Fruit fly (Drosophila melanogaster) whole organism, wandering third instar larva: ENCODE measurements around the gene CG31075.

Source experiments
- CrebA ChIP-seq: fragments of 200-800 bp; sonication (Bioruptor generic); optimal IDR thresholded peaks from 2 replicates; lab custom pipeline; 2016; ENCODE audit warnings: missing biosample characterization, mild to moderate bottlenecking, missing genetic modification characterization, borderline replicate concordance
- Dif ChIP-seq: fragments of 200-275, 200-300 bp; sonication (Bioruptor generic); optimal IDR thresholded peaks from 2 replicates; lab custom pipeline; 2018; ENCODE audit warnings: missing biosample characterization, missing genetic modification characterization; ENCODE audit not compliant: partially characterized antibody
- Hr83 ChIP-seq: fragments of 200-300 bp; sonication (Bioruptor generic); optimal IDR thresholded peaks from 2 replicates; lab custom pipeline; 2016; ENCODE audit warnings: missing biosample characterization, mild to moderate bottlenecking, missing genetic modification characterization, moderate library complexity; ENCODE audit not compliant: poor library complexity, severe bottlenecking
- Vsx2 ChIP-seq: fragments of 200-300, 225-300 bp; sonication (Bioruptor generic); optimal IDR thresholded peaks from 2 replicates; lab custom pipeline; 2018; ENCODE audit warnings: missing biosample characterization, missing genetic modification characterization; ENCODE audit not compliant: partially characterized antibody
- ey ChIP-seq: fragments of 200-800 bp; sonication (Bioruptor generic); optimal IDR thresholded peaks from 2 replicates; lab custom pipeline; 2016; ENCODE audit warnings: missing biosample characterization, missing genetic modification characterization
- h ChIP-seq: fragments of 200-800 bp; sonication (Bioruptor generic); optimal IDR thresholded peaks from 3 replicates; lab custom pipeline; 2016; ENCODE audit warnings: missing biosample characterization, mild to moderate bottlenecking, missing genetic modification characterization
- psq ChIP-seq: fragments of 200-800 bp; sonication (Bioruptor generic); optimal IDR thresholded peaks from 3 replicates; lab custom pipeline; 2017; ENCODE audit warnings: missing biosample characterization, mild to moderate bottlenecking, missing genetic modification characterization, moderate library complexity
- sage ChIP-seq: fragments of 200-800 bp; sonication (Bioruptor generic); optimal IDR thresholded peaks from 2 replicates; lab custom pipeline; 2016; ENCODE audit warnings: missing biosample characterization, mild to moderate bottlenecking, missing genetic modification characterization

- TF ChIP-seq sage (GFP tag; lab: Kevin White, UChicago) (no peak), Dif (GFP tag; lab: Kevin White, UChicago) (no peak), h (GFP tag; lab: Kevin White, UChicago) (no peak), psq (no peak), ey (GFP tag; lab: Kevin White, UChicago) (no peak), Vsx2 (GFP tag; lab: Kevin White, UChicago) (no peak), Hr83 (GFP tag; lab: Kevin White, UChicago) (no peak), CrebA (GFP tag; lab: Kevin White, UChicago) (no peak)
Measured at dm6 chr3R:26982106-26982505, 6.2 kb downstream of the CG31075 start.
